Worm (Caenorhabditis elegans) whole organism, L4 larva: ENCODE data around the gene T19D12.10.

Source experiments
- aha-1 ChIP-seq: fragments of 150-350 bp; peaks from one replicate; lab custom pipeline; 2014; ENCODE audit warnings: missing biosample characterization, missing genetic modification characterization
- daf-12 ChIP-seq: fragments of 150-350 bp; optimal IDR thresholded peaks from 2 replicates; lab custom pipeline; 2014; ENCODE audit warnings: missing biosample characterization, missing genetic modification reagents, missing genetic modification characterization
- egl-43 ChIP-seq: fragments of 200-800 bp; sonication (Bioruptor generic); IDR thresholded peaks from 2 replicates; pipeline ENCODE4 v1.3.6; 2022; ENCODE audit warnings: missing genetic modification reagents, missing genetic modification characterization, missing compliant biosample characterization
- fkh-10 ChIP-seq: fragments of 150-350 bp; optimal IDR thresholded peaks from 2 replicates; lab custom pipeline; 2014; ENCODE audit warnings: missing biosample characterization, missing genetic modification reagents, missing genetic modification characterization
- jun-1 ChIP-seq: fragments of 150-350 bp; optimal IDR thresholded peaks from 2 replicates; lab custom pipeline; 2014; ENCODE audit warnings: missing biosample characterization, missing genetic modification reagents, missing genetic modification characterization
- lim-7 ChIP-seq: fragments of 200-800 bp; sonication (Bioruptor generic); IDR thresholded peaks from 2 replicates; pipeline ENCODE4 v1.3.6; 2022; ENCODE audit warnings: missing genetic modification characterization, missing compliant biosample characterization

DNA sequence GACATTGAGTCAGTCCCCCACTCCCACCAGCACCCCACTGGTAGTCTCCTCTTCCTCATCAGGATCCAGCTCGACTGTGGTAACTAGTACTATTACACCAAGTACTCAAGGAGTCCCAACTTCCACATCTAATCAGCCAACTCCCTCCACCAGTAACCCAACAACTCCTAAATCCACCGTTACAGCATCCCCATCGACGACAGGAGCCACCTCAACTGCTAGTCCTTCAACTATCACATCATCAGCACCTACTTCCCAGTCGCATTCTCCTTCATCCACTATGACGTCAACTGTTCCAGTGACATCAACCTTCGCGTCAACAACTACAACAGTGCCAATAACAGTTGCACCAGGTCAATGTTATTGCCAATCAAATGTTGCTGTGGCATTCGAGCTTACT lies 9.8 kb upstream of the T19D12.10 start:
- TF ChIP-seq jun-1 (no peak), egl-43 (GFP tag; lab: Robert Waterston, UW) (no peak), fkh-10 (GFP tag; lab: Kevin White, UChicago) (no peak), aha-1 (tag; lab: Kevin White, UChicago) (no peak), daf-12 (tag; lab: Kevin White, UChicago) (no peak), lim-7 (GFP tag; lab: Robert Waterston, UW) (no peak)
